Worm (Caenorhabditis elegans): Measurements from ENCODE around the gene F20G2.6.

The F20G2.6 gene

ce11 chrV:13812931-13813330 lies 50.1 kb downstream of the F20G2.6 start, which contains the start of gene ceh-24:
TSS of gene ceh-24 (plus strand) at chrV:13813231.
- TF ChIP-seq nhr-77 (tag; optimal IDR thresholded peaks at IDR 0.05) (no peak), unc-62 (GFP tag; optimal IDR thresholded peaks at IDR 0.05) (no peak), dmd-4 (tag; optimal IDR thresholded peaks at IDR 0.05) (no peak), zag-1 (tag; optimal IDR thresholded peaks at IDR 0.05) (no peak), mbf-1 (tag; optimal IDR thresholded peaks at IDR 0.05) (no peak), unc-55 (GFP tag; optimal IDR thresholded peaks at IDR 0.05) (no peak), lsy-2 (tag; optimal IDR thresholded peaks at IDR 0.05) (no peak), gmeb-1 (tag; optimal IDR thresholded peaks at IDR 0.05) (no peak), sem-4 (tag; optimal IDR thresholded peaks at IDR 0.05) (no peak), lin-13 (GFP tag; optimal IDR thresholded peaks at IDR 0.05) (no peak), lin-39 (tag; optimal IDR thresholded peaks at IDR 0.05) (no peak), C34F6.9 (tag; optimal IDR thresholded peaks at IDR 0.05) (no peak), skn-1 (tag; optimal IDR thresholded peaks at IDR 0.05) (no peak), R02D3.7 (tag; optimal IDR thresholded peaks at IDR 0.05) (no peak)
